Worm (Caenorhabditis elegans) whole organism, L3 larva: ENCODE data around the gene adt-3.

Experiments
- R02D3.7 ChIP-seq: fragments of 150-350 bp; optimal IDR thresholded peaks from 2 replicates; lab custom pipeline; 2014; ENCODE audit warnings: missing biosample characterization, missing genetic modification characterization
- daf-12 ChIP-seq: fragments of 150-350 bp; optimal IDR thresholded peaks from 2 replicates; lab custom pipeline; 2014; ENCODE audit warnings: missing biosample characterization, missing genetic modification reagents, missing genetic modification characterization
- elt-1 ChIP-seq: fragments of 150-350 bp; optimal IDR thresholded peaks from 2 replicates; lab custom pipeline; 2014; ENCODE audit warnings: missing biosample characterization, missing genetic modification characterization
- nhr-11 ChIP-seq: fragments of 150-350 bp; optimal IDR thresholded peaks from 2 replicates; lab custom pipeline; 2014; ENCODE audit warnings: missing biosample characterization, missing genetic modification characterization
- nhr-12 ChIP-seq: fragments of 150-350 bp; optimal IDR thresholded peaks from 2 replicates; lab custom pipeline; 2014; ENCODE audit warnings: missing biosample characterization, missing genetic modification characterization
- nhr-23 ChIP-seq: fragments of 150-350 bp; optimal IDR thresholded peaks from 2 replicates; lab custom pipeline; 2014; ENCODE audit warnings: missing biosample characterization, missing genetic modification reagents, missing genetic modification characterization

DNA sequence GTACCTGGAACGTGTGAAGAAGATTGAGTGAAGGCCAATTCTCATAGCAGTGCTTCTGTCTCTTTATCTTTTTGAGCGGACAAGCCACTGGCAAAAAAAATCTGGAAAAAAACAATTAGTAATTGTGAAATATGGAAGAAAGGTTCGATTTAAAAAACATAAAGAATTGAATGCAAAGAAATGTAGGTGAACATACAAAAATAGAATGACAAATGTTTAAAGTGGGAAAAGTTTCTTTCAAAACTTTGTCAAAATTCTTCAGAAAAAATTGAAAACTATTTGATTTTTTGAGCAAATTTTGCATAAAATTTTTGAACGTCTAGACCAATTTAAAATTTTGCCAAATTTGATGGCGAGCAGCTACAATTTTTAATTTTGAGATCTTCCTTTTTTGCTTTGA lies 11.8 kb downstream of the adt-3 start, which contains the start of gene ptp-4A2:
- TF ChIP-seq nhr-11 (no peak), elt-1 (tag; lab: Kevin White, UChicago) (no peak), nhr-23 (no peak), R02D3.7 (no peak), daf-12 (no peak), nhr-12 (tag; lab: Kevin White, UChicago) (no peak)
